Worm (Caenorhabditis elegans): ENCODE measurements around the gene srbc-1.

- TF ChIP-seq nhr-2 (tag; optimal IDR thresholded peaks at IDR 0.05) (no peak), nhr-12 (tag; optimal IDR thresholded peaks at IDR 0.05) (no peak), unc-39 (tag; optimal IDR thresholded peaks at IDR 0.05) (no peak), zip-8 (tag; optimal IDR thresholded peaks at IDR 0.05) (no peak), blmp-1 (tag; optimal IDR thresholded peaks at IDR 0.05) (no peak), nhr-28 (tag; optimal IDR thresholded peaks at IDR 0.05) (no peak), hlh-1 (tag; optimal IDR thresholded peaks at IDR 0.05) (no peak), nhr-237 (tag; optimal IDR thresholded peaks at IDR 0.05) (no peak), ces-1 (GFP tag; optimal IDR thresholded peaks at IDR 0.05) (no peak), pha-4 (tag; optimal IDR thresholded peaks at IDR 0.05) (no peak), snpc-4 (tag; optimal IDR thresholded peaks at IDR 0.05) (no peak), nhr-76 (tag; optimal IDR thresholded peaks at IDR 0.05) (no peak), sem-2 (GFP tag; optimal IDR thresholded peaks at IDR 0.05) (no peak), sptf-1 (tag; optimal IDR thresholded peaks at IDR 0.05) (no peak)
These were observed at the start of gene srbc-1 for ce11 chrV:3301898-3302297.
